Fruit fly (Drosophila melanogaster) whole organism: ENCODE measurements around the gene Msp300.

ENCODE experiments used
- CG8478 ChIP-seq: fragments of >200 bp; optimal IDR thresholded peaks from 2 replicates; lab custom pipeline; 2018; ENCODE audit warnings: inconsistent platforms
- Dll ChIP-seq: fragments of >200 bp; optimal IDR thresholded peaks from 2 replicates; lab custom pipeline; 2017
- pan ChIP-seq: fragments of >200 bp; optimal IDR thresholded peaks from 2 replicates; lab custom pipeline; 2017
- usp ChIP-seq: fragments of >200 bp; optimal IDR thresholded peaks from 2 replicates; lab custom pipeline; 2017; ENCODE audit warnings: missing biosample characterization, missing genetic modification characterization, mixed read lengths

DNA sequence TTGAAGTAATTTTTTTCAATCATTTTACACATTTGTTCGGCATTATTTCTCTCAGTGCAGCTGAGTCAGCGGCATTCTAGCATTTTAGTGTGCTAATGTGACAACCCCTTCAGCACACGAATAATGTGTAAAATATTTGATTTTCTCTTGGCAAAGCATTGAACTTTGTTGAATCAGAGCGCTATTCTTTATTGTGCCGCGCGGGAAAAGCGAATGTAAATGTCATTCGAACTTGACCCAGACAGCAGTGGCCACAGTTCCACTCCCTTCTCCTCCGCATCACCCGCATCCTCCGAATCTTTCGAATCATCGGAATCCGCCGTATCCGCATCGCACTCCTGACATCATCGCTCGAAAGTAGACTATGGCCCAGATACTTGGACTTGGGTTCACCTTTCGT lies 3.1 kb downstream of the Msp300 start:
- TF ChIP-seq Dll (no peak), CG8478 (lab: Kevin White, UChicago) (no peak), usp (GFP tag; lab: Kevin White, UChicago) (no peak), pan (lab: Kevin White, UChicago) (no peak)
